Worm (Caenorhabditis elegans): ENCODE measurements around the gene acs-15.

ce11 chrII:973999-974398 lies 41.2 kb downstream of the acs-15 start, which contains the start of gene fbxc-14:
- no peak for TF ChIP-seq ama-1 (optimal IDR thresholded peaks at IDR 0.05)
- no peak for TF ChIP-seq hnd-1 (tag; optimal IDR thresholded peaks at IDR 0.05)
- no peak for TF ChIP-seq tbx-37 (GFP tag; conservative IDR thresholded peaks at IDR 0.05)
- TF ChIP-seq ets-7 (tag; optimal IDR thresholded peaks at IDR 0.05), result no peak
- no peak for TF ChIP-seq flt-1 (GFP tag; IDR thresholded peaks at IDR 0.05)
- TF ChIP-seq aly-1 (tag; optimal IDR thresholded peaks at IDR 0.05), result no peak
- no peak for TF ChIP-seq tbx-11 (GFP tag; IDR thresholded peaks at IDR 0.05)
- no peak for TF ChIP-seq tra-4 (tag; optimal IDR thresholded peaks at IDR 0.05)
- TF ChIP-seq B0310.2 (tag; optimal IDR thresholded peaks at IDR 0.05), result no peak
